Worm (Caenorhabditis elegans): ENCODE data around the gene F33C8.2.

Gene F33C8.2

ce11 chrX:14708176-14708642, 13.0 kb upstream of the F33C8.2 start (continued):
- peak; percentile 82 for TF ChIP-seq gei-8 (GFP tag; optimal IDR thresholded peaks at IDR 0.05)
- no peak for TF ChIP-seq egl-27 (tag; optimal IDR thresholded peaks at IDR 0.05)
- TF ChIP-seq jun-1 (tag; optimal IDR thresholded peaks at IDR 0.05), result peak; percentile 83
- peak; percentile 75 for TF ChIP-seq nhr-102 (tag; optimal IDR thresholded peaks at IDR 0.05)

ce11 chrX:14709591-14709990, 11.6 kb upstream of the F33C8.2 start:
- TF ChIP-seq nhr-41 (GFP tag; IDR thresholded peaks at IDR 0.05), result no peak
- peak; percentile 23 for TF ChIP-seq nhr-28 (tag; optimal IDR thresholded peaks at IDR 0.05)
- no peak for TF ChIP-seq pqm-1 (tag; optimal IDR thresholded peaks at IDR 0.05)
- TF ChIP-seq ces-1 (GFP tag; optimal IDR thresholded peaks at IDR 0.05), result no peak
- TF ChIP-seq aha-1 (tag), result no peak
- no peak for TF ChIP-seq fos-1 (tag; optimal IDR thresholded peaks at IDR 0.05)
- TF ChIP-seq sdz-12 (GFP tag; optimal IDR thresholded peaks at IDR 0.05), result no peak
- TF ChIP-seq nhr-237 (tag; optimal IDR thresholded peaks at IDR 0.05), result no peak
- TF ChIP-seq mdl-1 (tag; optimal IDR thresholded peaks at IDR 0.05), result peak in 1 of 2 experiments; percentile 10
- TF ChIP-seq Y48G9A.11 (GFP tag; IDR thresholded peaks at IDR 0.05), result no peak
- peak; percentile 21; the same call in 1 of the 2 replicates for TF ChIP-seq dmd-6 (GFP tag; IDR thresholded peaks at IDR 0.05)
- no peak for TF ChIP-seq ceh-32 (tag; optimal IDR thresholded peaks at IDR 0.05; ENCODE audit: poor library complexity)
- no peak for TF ChIP-seq Y75B8A.6 (GFP tag; IDR thresholded peaks at IDR 0.05)
- no peak for TF ChIP-seq snpc-1.2 (GFP tag; IDR thresholded peaks at IDR 0.05)
- TF ChIP-seq ztf-7 (tag; optimal IDR thresholded peaks at IDR 0.05), result no peak
- no peak for TF ChIP-seq cey-2 (tag; optimal IDR thresholded peaks at IDR 0.05; ENCODE audit: borderline replicate concordance, insufficient read depth)
- TF ChIP-seq ama-1 (optimal IDR thresholded peaks at IDR 0.05), result no peak
- TF ChIP-seq tag-97 (GFP tag; IDR thresholded peaks at IDR 0.05), result no peak
- TF ChIP-seq daf-16 (GFP tag; optimal IDR thresholded peaks at IDR 0.05), result no peak
- no peak for TF ChIP-seq daf-16 (tag; optimal IDR thresholded peaks at IDR 0.05)

ce11 chrX:14711168-14711629, 10.0 kb upstream of the F33C8.2 start, which contains the start of gene atrn-1:
TSS of gene atrn-1 (plus strand) at chrX:14711579.
- TF ChIP-seq F44E2.7 (GFP tag; IDR thresholded peaks at IDR 0.05) (no peak), arid-1 (GFP tag; conservative IDR thresholded peaks at IDR 0.05) (no peak), fkh-10 (GFP tag; optimal IDR thresholded peaks at IDR 0.05) (no peak), mep-1 (tag; optimal IDR thresholded peaks at IDR 0.05) (peak; percentile 15), hlh-11 (tag; optimal IDR thresholded peaks at IDR 0.05) (peak; percentile 23), hmg-1.1 (GFP tag; IDR thresholded peaks at IDR 0.05) (0 out of 2 replicates have a peak, but pooled peaks have one; percentile 21), daf-12 (tag; optimal IDR thresholded peaks at IDR 0.05) (no peak), ceh-28 (tag; optimal IDR thresholded peaks at IDR 0.05) (peak; percentile 57), unc-62 (GFP tag; optimal IDR thresholded peaks at IDR 0.05 in 1 of 2) (peak in 1 of 2 experiments; percentile 54), unc-62 (tag; optimal IDR thresholded peaks at IDR 0.05) (no peak), nhr-28 (tag; optimal IDR thresholded peaks at IDR 0.05) (peak; percentile 2), aha-1 (tag) (peak; percentile 45), mxl-3 (GFP tag; optimal IDR thresholded peaks at IDR 0.05) (peak; percentile 6)

ce11 chrX:14715459-14715858, 5.7 kb upstream of the F33C8.2 start:
- no peak for TF ChIP-seq fkh-10 (GFP tag; optimal IDR thresholded peaks at IDR 0.05)
- peak; percentile 65 for TF ChIP-seq set-16 (GFP tag; IDR thresholded peaks at IDR 0.05)

ce11 chrX:14717782-14718181, 3.4 kb upstream of the F33C8.2 start:
- TF ChIP-seq Y5F2A.4 (GFP tag; optimal IDR thresholded peaks at IDR 0.05), result no peak
- no peak for TF ChIP-seq skn-1 (tag; optimal IDR thresholded peaks at IDR 0.05)
- 0 out of 4 replicates have a peak, but pooled peaks of 1 of the 2 experiments have one; percentile 16 for TF ChIP-seq madf-5 (GFP tag; IDR thresholded peaks at IDR 0.05)
- no peak for TF ChIP-seq ceh-20 (GFP tag; IDR thresholded peaks at IDR 0.05)
- TF ChIP-seq Y75B8A.6 (GFP tag; IDR thresholded peaks at IDR 0.05), result no peak
- no peak for TF ChIP-seq snpc-1.2 (GFP tag; IDR thresholded peaks at IDR 0.05)
